Fruit fly (Drosophila melanogaster) whole organism, embryonic: ENCODE measurements around the gene CG2129.

Experiments
- CG11085 ChIP-seq: fragments of 200-800 bp; sonication (Bioruptor generic); IDR thresholded peaks from 2 replicates; pipeline ENCODE4 v1.3.6; 2022; ENCODE audit warnings: missing biosample characterization, missing genetic modification characterization
- CG11696 ChIP-seq: fragments of 200-800 bp; sonication (Bioruptor generic); IDR thresholded peaks from 2 replicates; pipeline ENCODE4 v1.3.6; 2022; ENCODE audit warnings: missing biosample characterization, missing genetic modification characterization
- CG12104 ChIP-seq: fragments of 200-800 bp; sonication (Bioruptor generic); optimal IDR thresholded peaks from 3 replicates; lab custom pipeline; 2016; ENCODE audit warnings: missing biosample characterization, missing genetic modification characterization
- CG12219 ChIP-seq: fragments of 200-800 bp; sonication (Bioruptor generic); optimal IDR thresholded peaks from 3 replicates; lab custom pipeline; 2018; ENCODE audit warnings: missing biosample characterization, mild to moderate bottlenecking, missing genetic modification characterization
- CG13296 ChIP-seq: fragments of 200-800 bp; sonication (Bioruptor generic); optimal IDR thresholded peaks from 3 replicates; lab custom pipeline; 2018; ENCODE audit warnings: missing biosample characterization, mild to moderate bottlenecking, missing genetic modification characterization
- CG13624 ChIP-seq: fragments of 200-800 bp; sonication (Bioruptor generic); optimal IDR thresholded peaks from 2 replicates; lab custom pipeline; 2016; ENCODE audit warnings: missing biosample characterization, missing genetic modification characterization
- CG15011 ChIP-seq: fragments of 200-800 bp; sonication (Bioruptor generic); optimal IDR thresholded peaks from 3 replicates; lab custom pipeline; 2018; ENCODE audit warnings: missing biosample characterization, mild to moderate bottlenecking, missing genetic modification characterization
- CG1602 ChIP-seq: fragments of 200-800 bp; sonication (Bioruptor generic); optimal IDR thresholded peaks from 3 replicates; lab custom pipeline; 2016; ENCODE audit warnings: missing biosample characterization, missing genetic modification characterization
- CG16815 ChIP-seq: fragments of 200-800 bp; sonication (Bioruptor generic); optimal IDR thresholded peaks from 3 replicates; lab custom pipeline; 2017; ENCODE audit warnings: missing biosample characterization, mild to moderate bottlenecking, missing genetic modification characterization
- CG16863 ChIP-seq: fragments of 200-800 bp; sonication (Bioruptor generic); optimal IDR thresholded peaks from 3 replicates; lab custom pipeline; 2016; ENCODE audit warnings: missing biosample characterization, missing genetic modification characterization
- CG17385 ChIP-seq: fragments of 200-800 bp; sonication (Bioruptor generic); optimal IDR thresholded peaks from 3 replicates; lab custom pipeline; 2018; ENCODE audit warnings: missing biosample characterization, mild to moderate bottlenecking, missing genetic modification characterization
- CG17612 ChIP-seq: fragments of 200-800 bp; sonication (Bioruptor generic); IDR thresholded peaks from 2 replicates; pipeline ENCODE4 v1.3.6; 2022; ENCODE audit warnings: missing biosample characterization, missing genetic modification characterization
- CG18011 ChIP-seq: fragments of 200-800 bp; sonication (Bioruptor generic); optimal IDR thresholded peaks from 2 replicates; lab custom pipeline; 2017; ENCODE audit warnings: missing biosample characterization, missing genetic modification characterization, mild to moderate bottlenecking, moderate library complexity, missing genotype
- CG3065 ChIP-seq: fragments of 200-800 bp; sonication (Bioruptor generic); optimal IDR thresholded peaks from 2 replicates; lab custom pipeline; 2016; ENCODE audit warnings: missing biosample characterization, missing genetic modification characterization
- CG31224 ChIP-seq: fragments of 200-800 bp; sonication (Bioruptor generic); IDR thresholded peaks from 2 replicates; pipeline ENCODE4 v1.3.6; 2022; ENCODE audit warnings: missing biosample characterization, missing genetic modification characterization
- CG3407 ChIP-seq: fragments of 200-800 bp; sonication (Bioruptor generic); optimal IDR thresholded peaks from 2 replicates; lab custom pipeline; 2018; ENCODE audit warnings: missing biosample characterization, mild to moderate bottlenecking, missing genetic modification characterization
- CG4820 ChIP-seq: fragments of 200-800 bp; sonication (Bioruptor generic); optimal IDR thresholded peaks from 3 replicates; lab custom pipeline; 2016; ENCODE audit warnings: missing biosample characterization, missing genetic modification characterization
- CG5953 ChIP-seq: fragments of 200-800 bp; sonication (Bioruptor generic); IDR thresholded peaks from 2 replicates; pipeline ENCODE4 v1.3.6; 2022; ENCODE audit warnings: missing biosample characterization, missing genetic modification characterization
- CG6765 ChIP-seq: fragments of 200-800 bp; sonication (Bioruptor generic); optimal IDR thresholded peaks from 3 replicates; lab custom pipeline; 2017; ENCODE audit warnings: missing biosample characterization, mild to moderate bottlenecking, missing genetic modification characterization
- CG8359 ChIP-seq: fragments of 200-800 bp; sonication (Bioruptor generic); optimal IDR thresholded peaks from 2 replicates; lab custom pipeline; 2017; ENCODE audit warnings: missing biosample characterization, mild to moderate bottlenecking, missing genetic modification characterization, borderline replicate concordance
- CG9727 ChIP-seq: fragments of 200-800 bp; sonication (Bioruptor generic); optimal IDR thresholded peaks from 3 replicates; lab custom pipeline; 2017; ENCODE audit warnings: missing biosample characterization, mild to moderate bottlenecking, missing genetic modification characterization
- CG9817 ChIP-seq: fragments of 200-800 bp; sonication (Bioruptor generic); optimal IDR thresholded peaks from 2 replicates; lab custom pipeline; 2018; ENCODE audit warnings: missing biosample characterization, mild to moderate bottlenecking, missing genetic modification characterization, moderate library complexity
- CkIIα-i1 ChIP-seq: fragments of 200-800 bp; sonication (Bioruptor generic); IDR thresholded peaks from 2 replicates; pipeline ENCODE4 v1.3.6; 2022; ENCODE audit warnings: missing biosample characterization, missing genetic modification characterization
- CoRest ChIP-seq: fragments of 200-800 bp; sonication (Bioruptor generic); optimal IDR thresholded peaks from 3 replicates; lab custom pipeline; 2018; ENCODE audit warnings: missing biosample characterization, mild to moderate bottlenecking, missing genetic modification characterization, moderate library complexity
- Dll ChIP-seq: fragments of 200-800 bp; sonication (Bioruptor generic); IDR thresholded peaks from 4 replicates; pipeline ENCODE4 v1.3.6; 2022; ENCODE audit warnings: missing biosample characterization, missing genetic modification characterization; ENCODE audit not compliant: partially characterized antibody
- Ets97D ChIP-seq: fragments of 200-800 bp; sonication (Bioruptor generic); optimal IDR thresholded peaks from 3 replicates; lab custom pipeline; 2016; ENCODE audit warnings: missing biosample characterization, missing genetic modification characterization
- Hr39 ChIP-seq: fragments of >200 bp; optimal IDR thresholded peaks from 2 replicates; lab custom pipeline; 2017
- MTF-1 ChIP-seq: fragments of 200-800 bp; sonication (Bioruptor generic); optimal IDR thresholded peaks from 2 replicates; lab custom pipeline; 2018; ENCODE audit warnings: missing biosample characterization, mild to moderate bottlenecking, missing genetic modification characterization, borderline replicate concordance
- Mad ChIP-seq: fragments of 200-800 bp; sonication (Bioruptor generic); optimal IDR thresholded peaks from 2 replicates; lab custom pipeline; 2016; ENCODE audit warnings: missing biosample characterization, missing genetic modification characterization
- NK7.1 ChIP-seq: fragments of 200-800 bp; sonication (Bioruptor generic); optimal IDR thresholded peaks from 3 replicates; lab custom pipeline; 2016; ENCODE audit warnings: missing biosample characterization, missing genetic modification characterization
- Neu2 ChIP-seq: fragments of 200-800 bp; sonication (Bioruptor generic); optimal IDR thresholded peaks from 3 replicates; lab custom pipeline; 2016; ENCODE audit warnings: missing biosample characterization, missing genetic modification characterization, borderline replicate concordance
- PHDP ChIP-seq: fragments of 200-800 bp; sonication (Bioruptor generic); optimal IDR thresholded peaks from 3 replicates; lab custom pipeline; 2018; ENCODE audit warnings: missing biosample characterization, mild to moderate bottlenecking, missing genetic modification characterization, moderate library complexity
- Tbp ChIP-seq: fragments of >200 bp; optimal IDR thresholded peaks from 2 replicates; lab custom pipeline; 2018; ENCODE audit warnings: missing biosample characterization, missing genetic modification characterization
- al ChIP-seq: fragments of 200-800 bp; sonication (Bioruptor generic); IDR thresholded peaks from 2 replicates; pipeline ENCODE4 v1.3.6; 2022; ENCODE audit warnings: missing biosample characterization, missing genetic modification characterization
- az2 ChIP-seq: fragments of 200-800 bp; sonication (Bioruptor generic); optimal IDR thresholded peaks from 3 replicates; lab custom pipeline; 2016; ENCODE audit warnings: missing biosample characterization, missing genetic modification characterization
- br ChIP-seq: fragments of >200 bp; optimal IDR thresholded peaks from 2 replicates; lab custom pipeline; 2017
- danr ChIP-seq: fragments of 200-800 bp; sonication (Bioruptor generic); IDR thresholded peaks from 2 replicates; pipeline ENCODE4 v1.3.6; 2022; ENCODE audit warnings: missing biosample characterization, missing genetic modification characterization
- dysf ChIP-seq: fragments of 200-800 bp; sonication (Bioruptor generic); IDR thresholded peaks from 3 replicates; pipeline ENCODE4 v1.3.6; 2022; ENCODE audit warnings: missing biosample characterization, missing genetic modification characterization
- fd3F ChIP-seq: fragments of 200-800 bp; sonication (Bioruptor generic); optimal IDR thresholded peaks from 2 replicates; lab custom pipeline; 2018; ENCODE audit warnings: missing biosample characterization, mild to moderate bottlenecking, missing genetic modification characterization, moderate library complexity
- fd64A ChIP-seq: fragments of 200-800 bp; sonication (Bioruptor generic); optimal IDR thresholded peaks from 3 replicates; lab custom pipeline; 2018; ENCODE audit warnings: missing biosample characterization, mild to moderate bottlenecking, missing genetic modification characterization
- ftz-f1 ChIP-seq: fragments of 200-800 bp; sonication (Bioruptor generic); optimal IDR thresholded peaks from 2 replicates; lab custom pipeline; 2016; ENCODE audit warnings: missing biosample characterization, missing genetic modification characterization
- gem ChIP-seq: fragments of 200-800 bp; sonication (Bioruptor generic); optimal IDR thresholded peaks from 2 replicates; lab custom pipeline; 2019; ENCODE audit warnings: missing biosample characterization, mild to moderate bottlenecking, missing genetic modification characterization, moderate library complexity
- ken ChIP-seq: fragments of 200-800 bp; sonication (Bioruptor generic); IDR thresholded peaks from 3 replicates; pipeline ENCODE4 v1.3.6; 2022; ENCODE audit warnings: missing biosample characterization, missing genetic modification characterization
- lilli ChIP-seq: fragments of 200-800 bp; sonication (Bioruptor generic); optimal IDR thresholded peaks from 3 replicates; lab custom pipeline; 2016; ENCODE audit warnings: missing biosample characterization, missing genetic modification characterization
- oc ChIP-seq: fragments of 200-800 bp; sonication (Bioruptor generic); optimal IDR thresholded peaks from 2 replicates; lab custom pipeline; 2018; ENCODE audit warnings: missing biosample characterization, mild to moderate bottlenecking, missing genetic modification characterization, moderate library complexity
- p53 ChIP-seq: fragments of 200-800 bp; sonication (Bioruptor generic); optimal IDR thresholded peaks from 2 replicates; lab custom pipeline; 2016; ENCODE audit warnings: missing biosample characterization, missing genetic modification characterization
- schlank ChIP-seq: fragments of 200-800 bp; sonication (Bioruptor generic); optimal IDR thresholded peaks from 2 replicates; lab custom pipeline; 2018; ENCODE audit warnings: missing biosample characterization, mild to moderate bottlenecking, missing genetic modification characterization
- sug ChIP-seq: fragments of 200-800 bp; optimal IDR thresholded peaks from 2 replicates; lab custom pipeline; 2019; ENCODE audit warnings: missing biosample characterization, mild to moderate bottlenecking, missing genetic modification characterization, moderate library complexity
- trem ChIP-seq: fragments of 200-800 bp; optimal IDR thresholded peaks from 3 replicates; lab custom pipeline; 2019; ENCODE audit warnings: missing biosample characterization, mild to moderate bottlenecking, missing genetic modification characterization, moderate library complexity
- zen ChIP-seq: fragments of 200-800 bp; sonication (Bioruptor generic); optimal IDR thresholded peaks from 3 replicates; lab custom pipeline; 2018; ENCODE audit warnings: missing biosample characterization, mild to moderate bottlenecking, missing genetic modification characterization, moderate library complexity

CG2129 gene

DNA sequence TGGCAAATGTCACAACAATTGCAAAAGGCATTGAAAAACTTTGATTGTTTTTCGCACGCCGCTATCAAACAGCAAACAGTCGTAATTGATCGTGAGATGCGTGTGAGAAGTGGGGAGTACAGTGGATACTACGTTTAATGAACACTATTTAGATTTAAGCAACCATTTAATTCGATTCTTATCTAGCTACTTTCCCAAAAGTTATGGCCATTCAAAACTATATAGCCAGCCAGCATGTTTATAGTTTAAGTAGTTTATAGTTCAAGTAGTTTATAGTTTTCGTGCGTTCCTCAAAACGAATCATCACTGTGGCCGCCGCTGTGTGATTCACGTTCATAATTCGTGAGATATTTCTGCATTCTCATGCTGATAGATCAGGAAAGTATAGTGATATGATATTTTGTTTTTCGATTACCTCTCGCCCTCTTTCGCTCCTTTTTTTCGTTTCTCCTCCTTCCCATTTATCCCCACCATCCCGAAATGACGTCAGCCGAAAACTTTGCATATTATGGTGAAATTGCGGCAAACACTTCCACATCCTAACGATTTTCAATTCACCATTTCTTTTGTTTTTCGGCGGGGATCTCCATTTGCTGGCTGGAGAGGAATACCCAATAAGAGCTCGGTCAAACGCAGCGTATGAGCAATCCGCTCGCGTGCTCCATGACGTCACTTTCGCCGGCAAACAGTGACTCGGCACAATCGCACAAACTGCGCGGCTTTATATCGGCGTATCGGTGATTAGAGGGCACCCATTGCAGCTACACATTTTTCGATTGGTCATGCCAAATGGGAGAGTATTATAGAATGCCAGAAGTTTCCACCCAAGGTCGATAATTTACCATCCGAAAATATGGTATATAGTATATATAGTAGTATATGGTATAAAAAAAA, 32.0 kb upstream of the CG2129 start (continued):
- TF ChIP-seq CG31224 (peak; percentile 62), CG13624 (peak; percentile 51), CG16863 (GFP tag; lab: Kevin White, UChicago) (peak; percentile 40), gem (peak; percentile 74), trem (no peak), schlank (tag; lab: Kevin White, UChicago) (peak; percentile 89), CG9727 (peak; percentile 44), fd64A (GFP tag; lab: Kevin White, UChicago) (no peak), CG8359 (GFP tag; lab: Kevin White, UChicago) (no peak), CG18011 (GFP tag; lab: Kevin White, UChicago) (peak; percentile 48), CG3065 (GFP tag; lab: Kevin White, UChicago) (no peak), CG11085 (peak; percentile 52; the same call in 1 of the 2 replicates), CoRest (tag; lab: Kevin White, UChicago) (peak; percentile 70), Dll (GFP tag; lab: Robert Waterston, UW) (no peak), oc (tag; lab: Kevin White, UChicago) (no peak), CG1602 (peak; percentile 20), CG3407 (GFP tag; lab: Kevin White, UChicago) (no peak), CG11696 (GFP tag; lab: Robert Waterston, UW) (no peak), PHDP (tag; lab: Kevin White, UChicago) (peak; percentile 63), sug (tag; lab: Kevin White, UChicago) (peak; percentile 20), CG4820 (GFP tag; lab: Kevin White, UChicago) (peak; percentile 12), CkIIα-i1 (no peak), CG6765 (GFP tag; lab: Kevin White, UChicago) (no peak), CG9817 (tag; lab: Kevin White, UChicago) (peak; percentile 71), CG5953 (GFP tag; lab: Robert Waterston, UW) (no peak), CG15011 (GFP tag; lab: Kevin White, UChicago) (peak; percentile 43), Tbp (GFP tag; lab: Kevin White, UChicago) (no peak), ken (0 out of 3 replicates have a peak, but pooled peaks have one; percentile 25), zen (tag; lab: Kevin White, UChicago) (no peak), dysf (peak; percentile 74), p53 (no peak), Mad (GFP tag; lab: Kevin White, UChicago) (no peak), ftz-f1 (GFP tag; lab: Kevin White, UChicago) (no peak), lilli (GFP tag; lab: Kevin White, UChicago) (peak; percentile 73), CG17385 (GFP tag; lab: Kevin White, UChicago) (peak; percentile 55), Ets97D (no peak), az2 (GFP tag; lab: Kevin White, UChicago) (peak; percentile 12), CG17612 (GFP tag; lab: Robert Waterston, UW) (0 out of 2 replicates have a peak, but pooled peaks have one; percentile 46), Hr39 (lab: Kevin White, UChicago) (no peak), MTF-1 (GFP tag; lab: Kevin White, UChicago) (no peak), NK7.1 (GFP tag; lab: Kevin White, UChicago) (peak; percentile 18), br (lab: Kevin White, UChicago) (no peak), CG13296 (peak; percentile 64), CG12104 (GFP tag; lab: Kevin White, UChicago) (no peak), al (peak; percentile 63; the same call in 1 of the 2 replicates), CG16815 (GFP tag; lab: Kevin White, UChicago) (no peak), CG12219 (GFP tag; lab: Kevin White, UChicago) (peak; percentile 49), Neu2 (no peak), danr (GFP tag; lab: Robert Waterston, UW) (no peak), fd3F (GFP tag; lab: Kevin White, UChicago) (peak; percentile 54)
